Worm (Caenorhabditis elegans) whole organism, mixed stage, embryonic: ENCODE measurements around the gene nas-10.

ENCODE experiments used
- M03D4.4 ChIP-seq: sonication (generic microtip); optimal IDR thresholded peaks from 2 replicates; lab custom pipeline; 2017; ENCODE audit warnings: mild to moderate bottlenecking, missing genetic modification characterization, missing compliant biosample characterization
- bed-3 ChIP-seq: fragments of 200-800 bp; sonication (Bioruptor generic); optimal IDR thresholded peaks from 3 replicates; lab custom pipeline; 2018; ENCODE audit warnings: mild to moderate bottlenecking, missing genetic modification characterization, moderate library complexity, missing compliant biosample characterization
- blmp-1 ChIP-seq: fragments of 150-350 bp; optimal IDR thresholded peaks from 2 replicates; lab custom pipeline; 2014; ENCODE audit warnings: missing biosample characterization, missing genetic modification characterization
- ceh-43 ChIP-seq: fragments of 200-800 bp; sonication (Bioruptor generic); optimal IDR thresholded peaks from 2 replicates; lab custom pipeline; 2018; ENCODE audit warnings: mild to moderate bottlenecking, missing genetic modification characterization, moderate library complexity, missing compliant biosample characterization
- ceh-83 ChIP-seq: fragments of 200-800 bp; sonication (Bioruptor generic); optimal IDR thresholded peaks from 2 replicates; lab custom pipeline; 2018; ENCODE audit warnings: mild to moderate bottlenecking, missing genetic modification characterization, missing compliant biosample characterization
- cnd-1 ChIP-seq: fragments of 200-800 bp; sonication (Bioruptor generic); optimal IDR thresholded peaks from 2 replicates; lab custom pipeline; 2018; ENCODE audit warnings: mild to moderate bottlenecking, missing genetic modification characterization, missing compliant biosample characterization
- elt-1 ChIP-seq: sonication (generic microtip); optimal IDR thresholded peaks from 2 replicates; lab custom pipeline; 2017; ENCODE audit warnings: missing genetic modification characterization, mild to moderate bottlenecking, missing compliant biosample characterization, antibody characterized with exemption, moderate library complexity, borderline replicate concordance; ENCODE audit not compliant: insufficient read depth
- elt-3 ChIP-seq: fragments of 150-350 bp; optimal IDR thresholded peaks from 2 replicates; lab custom pipeline; 2014; ENCODE audit warnings: missing biosample characterization, missing genetic modification characterization
- flh-1 ChIP-seq: fragments of 200-800 bp; sonication (Bioruptor generic); optimal IDR thresholded peaks from 2 replicates; lab custom pipeline; 2018; ENCODE audit warnings: mild to moderate bottlenecking, missing genetic modification characterization, moderate library complexity, missing compliant biosample characterization
- ham-2 ChIP-seq: fragments of 200-800 bp; sonication (Bioruptor generic); optimal IDR thresholded peaks from 2 replicates; lab custom pipeline; 2018; ENCODE audit warnings: mild to moderate bottlenecking, missing genetic modification characterization, missing compliant biosample characterization
- hlh-1 ChIP-seq: fragments of 150-350 bp; optimal IDR thresholded peaks from 2 replicates; lab custom pipeline; 2014; ENCODE audit warnings: missing biosample characterization, missing genetic modification reagents, missing genetic modification characterization
- lin-32 ChIP-seq: fragments of 200-800 bp; sonication (Bioruptor generic); optimal IDR thresholded peaks from 2 replicates; lab custom pipeline; 2018; ENCODE audit warnings: mild to moderate bottlenecking, missing genetic modification characterization, missing compliant biosample characterization
- lsy-2 ChIP-seq: fragments of 150-350 bp; optimal IDR thresholded peaks from 2 replicates; lab custom pipeline; 2014; ENCODE audit warnings: missing biosample characterization, missing genetic modification characterization
- mab-5 ChIP-seq: fragments of 150-350 bp; optimal IDR thresholded peaks from 2 replicates; lab custom pipeline; 2014; ENCODE audit warnings: missing biosample characterization, missing genetic modification characterization
- mep-1 ChIP-seq: fragments of 150-350 bp; optimal IDR thresholded peaks from 2 replicates; lab custom pipeline; 2017; ENCODE audit warnings: missing biosample characterization, missing genetic modification reagents, missing genetic modification characterization, inconsistent platforms
- mls-2 ChIP-seq: sonication (generic microtip); optimal IDR thresholded peaks from 2 replicates; lab custom pipeline; 2016; ENCODE audit warnings: mild to moderate bottlenecking, missing genetic modification characterization, moderate library complexity, missing compliant biosample characterization
- nhr-12 ChIP-seq: fragments of 150-350 bp; optimal IDR thresholded peaks from 2 replicates; lab custom pipeline; 2014; ENCODE audit warnings: missing biosample characterization, missing genetic modification characterization
- nhr-2 ChIP-seq: fragments of 150-350 bp; optimal IDR thresholded peaks from 2 replicates; lab custom pipeline; 2014; ENCODE audit warnings: missing biosample characterization, missing genetic modification characterization
- nhr-237 ChIP-seq: fragments of 150-350 bp; optimal IDR thresholded peaks from 2 replicates; lab custom pipeline; 2014; ENCODE audit warnings: missing biosample characterization, missing genetic modification characterization
- nhr-28 ChIP-seq: fragments of 150-350 bp; optimal IDR thresholded peaks from 2 replicates; lab custom pipeline; 2014; ENCODE audit warnings: missing biosample characterization, missing genetic modification characterization
- nhr-76 ChIP-seq: sonication (generic microtip); optimal IDR thresholded peaks from 2 replicates; lab custom pipeline; 2017; ENCODE audit warnings: missing biosample characterization, missing genetic modification characterization
- pha-4 ChIP-seq: fragments of 150-350 bp; optimal IDR thresholded peaks from 2 replicates; lab custom pipeline; 2018; ENCODE audit warnings: missing biosample characterization, missing genetic modification reagents, missing genetic modification characterization
- sem-2 ChIP-seq: fragments of 200-800 bp; sonication (Bioruptor generic); optimal IDR thresholded peaks from 2 replicates; lab custom pipeline; 2018; ENCODE audit warnings: mild to moderate bottlenecking, missing genetic modification characterization, missing compliant biosample characterization
- snpc-4 ChIP-seq: fragments of 150-350 bp; optimal IDR thresholded peaks from 2 replicates; lab custom pipeline; 2014; ENCODE audit warnings: missing biosample characterization, missing genetic modification characterization
- sptf-1 ChIP-seq: sonication (generic microtip); optimal IDR thresholded peaks from 2 replicates; lab custom pipeline; 2017; ENCODE audit warnings: mild to moderate bottlenecking, missing genetic modification characterization, moderate library complexity, missing compliant biosample characterization
- tbx-8 ChIP-seq: fragments of 200-800 bp; sonication (Bioruptor generic); optimal IDR thresholded peaks from 2 replicates; lab custom pipeline; 2018; ENCODE audit warnings: mild to moderate bottlenecking, missing genetic modification characterization, moderate library complexity, missing compliant biosample characterization
- unc-120 ChIP-seq: sonication (generic microtip); optimal IDR thresholded peaks from 2 replicates; lab custom pipeline; 2017; ENCODE audit warnings: missing genetic modification characterization, missing compliant biosample characterization; ENCODE audit not compliant: poor library complexity, severe bottlenecking
- unc-39 ChIP-seq: fragments of 150-350 bp; optimal IDR thresholded peaks from 2 replicates; lab custom pipeline; 2014; ENCODE audit warnings: missing biosample characterization, missing genetic modification characterization
- unc-62 ChIP-seq: fragments of 150-350 bp; optimal IDR thresholded peaks from 2 replicates; lab custom pipeline; 2014; ENCODE audit warnings: missing biosample characterization, missing genetic modification reagents, missing genetic modification characterization
- zip-8 ChIP-seq: fragments of 150-350 bp; optimal IDR thresholded peaks from 2 replicates; lab custom pipeline; 2014; ENCODE audit warnings: missing biosample characterization, missing genetic modification characterization
- ztf-11 ChIP-seq: fragments of 150-350 bp; optimal IDR thresholded peaks from 2 replicates; lab custom pipeline; 2014; ENCODE audit warnings: missing biosample characterization, missing genetic modification characterization

nas-10 gene

ce11 chrX:10958427-10958826 is 4.9 kb downstream of the nas-10 start, which contains the start of gene nlp-19:
TSS of gene nlp-19 (plus strand) at chrX:10958727.
- no peak for TF ChIP-seq mls-2 (tag; lab: Kevin White, UChicago)
- TF ChIP-seq lsy-2 (tag; lab: Kevin White, UChicago), result no peak
- no peak for TF ChIP-seq M03D4.4 (tag; lab: Kevin White, UChicago)
- TF ChIP-seq sem-2 (GFP tag; lab: Kevin White, UChicago), result no peak
- no peak for TF ChIP-seq tbx-8
- no peak for TF ChIP-seq ham-2
- no peak for TF ChIP-seq elt-1
- TF ChIP-seq cnd-1 (tag; lab: Kevin White, UChicago), result no peak
- TF ChIP-seq unc-39, result no peak
- TF ChIP-seq nhr-12, result no peak
- no peak for TF ChIP-seq sptf-1 (tag; lab: Kevin White, UChicago)

DNA sequence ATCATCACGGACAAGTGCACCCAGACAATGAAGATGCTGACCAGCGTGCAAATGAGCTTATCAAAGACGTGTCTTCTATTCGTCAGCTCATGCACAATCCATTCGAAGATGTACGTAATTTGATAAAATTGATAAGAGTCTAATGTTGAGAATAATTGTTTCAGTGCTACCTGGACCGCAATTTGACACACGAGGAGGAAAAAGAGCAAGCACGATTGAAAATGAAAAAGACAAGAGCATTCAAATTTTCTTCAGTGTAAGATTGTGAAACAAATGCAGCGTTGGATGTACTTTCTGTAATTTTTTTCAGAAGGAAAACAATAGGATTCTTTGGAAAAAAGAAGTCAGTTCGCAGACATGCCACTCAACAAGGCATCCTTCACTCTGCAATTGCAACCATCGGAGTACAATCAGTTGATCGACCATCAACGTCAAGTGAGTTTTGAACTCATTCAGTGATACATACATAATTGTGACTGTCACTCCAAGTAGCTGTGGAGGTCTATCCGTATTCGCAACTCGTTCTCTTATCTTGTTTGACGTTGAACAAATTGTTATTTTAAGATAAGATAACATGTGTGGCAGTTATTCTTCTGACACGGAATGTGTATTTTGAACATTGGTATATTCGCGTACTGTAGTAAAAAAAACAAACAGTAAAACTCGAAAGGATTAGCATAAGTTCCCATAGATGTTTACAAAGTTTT is 6.2 kb downstream of the nas-10 start:
- TF ChIP-seq elt-3 (tag; lab: Kevin White, UChicago) (no peak), snpc-4 (tag; lab: Kevin White, UChicago) (no peak), ceh-83 (GFP tag; lab: Kevin White, UChicago) (no peak), nhr-76 (no peak), sem-2 (GFP tag; lab: Kevin White, UChicago) (no peak), elt-1 (no peak)

ce11 chrX:10953834-10954233 is 9.5 kb downstream of the nas-10 start, which contains the start of gene pbo-4:
TSS of gene pbo-4 (plus strand) at chrX:10954134.
- TF ChIP-seq ceh-43 (GFP tag; lab: Kevin White, UChicago) (no peak), flh-1 (GFP tag; lab: Kevin White, UChicago) (no peak), cnd-1 (tag; lab: Kevin White, UChicago) (no peak), nhr-237 (tag; lab: Kevin White, UChicago) (no peak), unc-62 (GFP tag; lab: Kevin White, UChicago) (no peak), unc-39 (no peak), ztf-11 (tag; lab: Kevin White, UChicago) (no peak), snpc-4 (tag; lab: Kevin White, UChicago) (no peak), nhr-76 (no peak), mep-1 (tag; lab: Kevin White, UChicago) (no peak), lin-32 (no peak), bed-3 (GFP tag; lab: Kevin White, UChicago) (no peak), mab-5 (no peak)

DNA sequence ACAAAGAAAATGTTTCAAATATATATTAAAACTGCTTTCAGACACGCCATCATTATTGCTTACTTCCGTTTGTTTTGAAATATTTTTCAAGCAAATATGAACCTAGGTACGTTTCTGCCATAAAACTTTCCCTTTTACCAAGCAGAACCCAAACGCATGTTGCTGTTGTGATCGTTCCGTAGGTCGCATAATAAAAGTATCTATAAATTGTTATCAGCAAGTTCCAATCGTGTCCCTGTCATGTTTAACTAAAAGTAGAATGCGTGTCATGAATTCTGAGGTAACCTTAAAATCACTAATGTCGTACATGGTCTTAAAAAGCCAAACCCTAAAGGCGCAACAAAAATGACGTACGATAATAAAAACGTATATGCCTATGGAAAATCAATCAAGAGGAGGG is 11.4 kb downstream of the nas-10 start:
- TF ChIP-seq unc-62 (GFP tag; lab: Kevin White, UChicago) (no peak), sptf-1 (tag; lab: Kevin White, UChicago) (no peak), sem-2 (GFP tag; lab: Kevin White, UChicago) (no peak), hlh-1 (no peak), ztf-11 (tag; lab: Kevin White, UChicago) (no peak), flh-1 (GFP tag; lab: Kevin White, UChicago) (no peak), blmp-1 (tag; lab: Kevin White, UChicago) (no peak), mls-2 (tag; lab: Kevin White, UChicago) (no peak), mep-1 (tag; lab: Kevin White, UChicago) (no peak), tbx-8 (no peak), elt-1 (no peak), lin-32 (no peak)

- TF ChIP-seq unc-120 (tag; lab: Kevin White, UChicago) (no peak), nhr-28 (tag; lab: Kevin White, UChicago) (no peak)
These were observed 12.1 kb downstream of the nas-10 start, which contains the start of gene K09C8.7 for ce11 chrX:10951168-10951567. TSS of gene K09C8.7 (minus strand) at chrX:10951393.

- TF ChIP-seq cnd-1 (tag; lab: Kevin White, UChicago) (no peak), bed-3 (GFP tag; lab: Kevin White, UChicago) (no peak), unc-39 (no peak), unc-120 (tag; lab: Kevin White, UChicago) (no peak), mep-1 (tag; lab: Kevin White, UChicago) (no peak), lin-32 (no peak), zip-8 (tag; lab: Kevin White, UChicago) (no peak), sem-2 (GFP tag; lab: Kevin White, UChicago) (no peak), nhr-237 (tag; lab: Kevin White, UChicago) (no peak), pha-4 (tag; lab: Kevin White, UChicago) (no peak), ztf-11 (tag; lab: Kevin White, UChicago) (no peak), nhr-2 (tag; lab: Kevin White, UChicago) (no peak), ceh-83 (GFP tag; lab: Kevin White, UChicago) (no peak), ham-2 (no peak), ceh-43 (GFP tag; lab: Kevin White, UChicago) (no peak), mls-2 (tag; lab: Kevin White, UChicago) (no peak), elt-3 (tag; lab: Kevin White, UChicago) (no peak)
These were observed 14.5 kb downstream of the nas-10 start, which contains the start of gene T21B6.3 for ce11 chrX:10948852-10949251. TSS of gene T21B6.3 (minus strand) at chrX:10948952.
